Worm (Caenorhabditis elegans) whole organism, dauer: Measurements from ENCODE around the gene mam-3.
"Not testable (repeated sequence)": the region's sequence is repeated elsewhere in the genome, so short reads cannot be mapped to it uniquely, and the experiment has no call there.

Experiments used
- unc-62 ChIP-seq: sonication (generic microtip); optimal IDR thresholded peaks from 2 replicates; lab custom pipeline; 2017; ENCODE audit warnings: missing biosample characterization, missing genetic modification reagents, missing genetic modification characterization

mam-3 gene

ce11 chrIV:13445275-13445674, at the start of gene mam-3:
Gene mam-3, minus strand, starts transcription at chrIV:13445375.
- no peak for TF ChIP-seq unc-62 (GFP tag; lab: Kevin White, UChicago)

- no peak for TF ChIP-seq unc-62 (GFP tag; lab: Kevin White, UChicago)
These were observed 48.5 kb upstream of the mam-3 start for ce11 chrIV:13493719-13494118.

- TF ChIP-seq unc-62 (GFP tag; lab: Kevin White, UChicago) = no peak
These were observed 47.1 kb upstream of the mam-3 start, which contains the start of gene Y45F10A.7 for ce11 chrIV:13492271-13492670. Gene Y45F10A.7, plus strand, starts transcription at chrIV:13492571.

- TF ChIP-seq unc-62 (GFP tag; lab: Kevin White, UChicago) = no peak
These were observed 42.4 kb upstream of the mam-3 start for ce11 chrIV:13487596-13487995.

ce11 chrIV:13487019-13487418, 41.8 kb upstream of the mam-3 start:
- no peak for TF ChIP-seq unc-62 (GFP tag; lab: Kevin White, UChicago)

ce11 chrIV:13483596-13483995, 38.4 kb upstream of the mam-3 start:
- no peak for TF ChIP-seq unc-62 (GFP tag; lab: Kevin White, UChicago)

- TF ChIP-seq unc-62 (GFP tag; lab: Kevin White, UChicago) = no peak
These were observed 37.3 kb upstream of the mam-3 start, which contains the start of gene Y38H8A.1 for ce11 chrIV:13482469-13482868. Gene Y38H8A.1, plus strand, starts transcription at chrIV:13482769.

ce11 chrIV:13474132-13474531, 29.0 kb upstream of the mam-3 start, which contains the start of gene Y38H8A.2:
Gene Y38H8A.2, plus strand, starts transcription at chrIV:13474432.
- no peak for TF ChIP-seq unc-62 (GFP tag; lab: Kevin White, UChicago)

- no peak for TF ChIP-seq unc-62 (GFP tag; lab: Kevin White, UChicago)
These were observed 26.8 kb upstream of the mam-3 start, which contains the start of the genes ttbk-8.1 and Y38H8A.4 for ce11 chrIV:13472011-13472410. Gene ttbk-8.1, plus strand, starts transcription at chrIV:13472311. Gene Y38H8A.4, minus strand, starts transcription at chrIV:13472376.

ce11 chrIV:13465797-13466196, 20.6 kb upstream of the mam-3 start, which contains the start of gene fezf-1:
Gene fezf-1, plus strand, starts transcription at chrIV:13466097.
- TF ChIP-seq unc-62 (GFP tag; lab: Kevin White, UChicago) = no peak

ce11 chrIV:13460876-13461275, 15.7 kb upstream of the mam-3 start, which contains the start of gene Y38H8A.12:
Gene Y38H8A.12, minus strand, starts transcription at chrIV:13460976.
- no peak for TF ChIP-seq unc-62 (GFP tag; lab: Kevin White, UChicago)

- TF ChIP-seq unc-62 (GFP tag; lab: Kevin White, UChicago) = no peak
These were observed 13.1 kb upstream of the mam-3 start for ce11 chrIV:13458237-13458636.

- TF ChIP-seq unc-62 (GFP tag; lab: Kevin White, UChicago) = no peak
These were observed 11.7 kb upstream of the mam-3 start for ce11 chrIV:13456893-13457292.

ce11 chrIV:13455200-13455599, 10.0 kb upstream of the mam-3 start, which contains the start of gene Y38H8A.7:
Gene Y38H8A.7, plus strand, starts transcription at chrIV:13455500.
- not testable (repeated sequence) for TF ChIP-seq unc-62 (GFP tag; lab: Kevin White, UChicago)

ce11 chrIV:13454698-13455097, 9.5 kb upstream of the mam-3 start, which contains the start of gene uso-1:
Gene uso-1, minus strand, starts transcription at chrIV:13454798.
- TF ChIP-seq unc-62 (GFP tag; lab: Kevin White, UChicago) = no peak

- no peak for TF ChIP-seq unc-62 (GFP tag; lab: Kevin White, UChicago)
These were observed 8.3 kb upstream of the mam-3 start for ce11 chrIV:13453509-13453908.

- no peak for TF ChIP-seq unc-62 (GFP tag; lab: Kevin White, UChicago)
These were observed 5.6 kb upstream of the mam-3 start for ce11 chrIV:13450740-13451139.
